Fruit fly (Drosophila melanogaster) whole organism, prepupa: ENCODE measurements around the gene Nedd8.

Experiments used
- Blimp-1 ChIP-seq: fragments of 200-800 bp; sonication (Bioruptor generic); optimal IDR thresholded peaks from 3 replicates; lab custom pipeline; 2017; ENCODE audit warnings: missing biosample characterization, missing genetic modification characterization, mild to moderate bottlenecking, moderate library complexity, missing genetic modification reagents
- CG10669 ChIP-seq: fragments of 200-800 bp; sonication (Bioruptor generic); optimal IDR thresholded peaks from 3 replicates; lab custom pipeline; 2018; ENCODE audit warnings: missing biosample characterization, mild to moderate bottlenecking, missing genetic modification characterization, moderate library complexity
- CG11294 ChIP-seq: fragments of 200-800 bp; sonication (Bioruptor generic); IDR thresholded peaks from 2 replicates; pipeline ENCODE4 v1.3.6; 2022; ENCODE audit warnings: missing biosample characterization, missing genetic modification characterization
- CG11762 ChIP-seq: fragments of 200-800 bp; sonication (Bioruptor generic); optimal IDR thresholded peaks from 3 replicates; lab custom pipeline; 2016; ENCODE audit warnings: missing biosample characterization, missing genetic modification characterization; ENCODE audit not compliant: insufficient read depth
- CG11902 ChIP-seq: fragments of 200-800 bp; sonication (Bioruptor generic); optimal IDR thresholded peaks from 3 replicates; lab custom pipeline; 2016; ENCODE audit warnings: missing biosample characterization, missing genetic modification characterization
- CG15336 ChIP-seq: fragments of 200-800 bp; sonication (Bioruptor generic); IDR thresholded peaks from 2 replicates; pipeline ENCODE4 v1.3.6; 2022; ENCODE audit warnings: missing biosample characterization, missing genetic modification characterization
- CG1621 ChIP-seq: fragments of 200-800 bp; sonication (Bioruptor generic); optimal IDR thresholded peaks from 3 replicates; lab custom pipeline; 2018; ENCODE audit warnings: missing biosample characterization, mild to moderate bottlenecking, missing genetic modification characterization
- CG16779 ChIP-seq: fragments of 200-800 bp; sonication (Bioruptor generic); optimal IDR thresholded peaks from 3 replicates; lab custom pipeline; 2017; ENCODE audit warnings: missing biosample characterization, mild to moderate bottlenecking, missing genetic modification characterization
- CG3032 ChIP-seq: fragments of 200-800 bp; optimal IDR thresholded peaks from 2 replicates; lab custom pipeline; 2019; ENCODE audit warnings: missing biosample characterization, mild to moderate bottlenecking, missing genetic modification characterization, moderate library complexity
- CG31627 ChIP-seq: fragments of 200-800 bp; sonication (Bioruptor generic); optimal IDR thresholded peaks from 3 replicates; lab custom pipeline; 2016; ENCODE audit warnings: missing biosample characterization, missing genetic modification characterization
- CG32006 ChIP-seq: fragments of 200-800 bp; sonication (Bioruptor generic); optimal IDR thresholded peaks from 3 replicates; lab custom pipeline; 2017; ENCODE audit warnings: missing biosample characterization, mild to moderate bottlenecking, missing genetic modification characterization
- CG3919 ChIP-seq: fragments of 200-800 bp; sonication (Bioruptor generic); optimal IDR thresholded peaks from 3 replicates; lab custom pipeline; 2016; ENCODE audit warnings: missing biosample characterization, missing genetic modification characterization
- CG6163 ChIP-seq: fragments of 200-800 bp; sonication (Bioruptor generic); IDR thresholded peaks from 3 replicates; pipeline ENCODE4 v1.3.6; 2022; ENCODE audit warnings: missing biosample characterization, missing genetic modification characterization
- CG6276 ChIP-seq: fragments of 200-800 bp; sonication (Bioruptor generic); optimal IDR thresholded peaks from 2 replicates; lab custom pipeline; 2017; ENCODE audit warnings: missing biosample characterization, mild to moderate bottlenecking, missing genetic modification characterization
- CG6792 ChIP-seq: fragments of 200-800 bp; sonication (Bioruptor generic); optimal IDR thresholded peaks from 3 replicates; lab custom pipeline; 2016; ENCODE audit warnings: missing biosample characterization, missing genetic modification characterization
- CG6808 ChIP-seq: fragments of 200-800 bp; sonication (Bioruptor generic); optimal IDR thresholded peaks from 3 replicates; lab custom pipeline; 2017; ENCODE audit warnings: missing biosample characterization, missing genetic modification characterization, mild to moderate bottlenecking, moderate library complexity, missing genetic modification reagents
- CG8119 ChIP-seq: fragments of 200-800 bp; sonication (Bioruptor generic); IDR thresholded peaks from 3 replicates; pipeline ENCODE4 v1.3.6; 2022; ENCODE audit warnings: missing biosample characterization, missing genetic modification characterization
- CG8319 ChIP-seq: fragments of 200-800 bp; sonication (Bioruptor generic); optimal IDR thresholded peaks from 3 replicates; lab custom pipeline; 2016; ENCODE audit warnings: missing biosample characterization, missing genetic modification characterization
- Eip75B ChIP-seq: fragments of 200-800 bp; sonication (Bioruptor generic); optimal IDR thresholded peaks from 3 replicates; lab custom pipeline; 2016; ENCODE audit warnings: missing biosample characterization, missing genetic modification characterization
- Eip78C ChIP-seq: fragments of 200-800 bp; sonication (Bioruptor generic); peaks from one replicate; lab custom pipeline; 2016; ENCODE audit warnings: missing biosample characterization, missing genetic modification characterization
- Eip93F ChIP-seq: fragments of 200-800 bp; sonication (Bioruptor generic); optimal IDR thresholded peaks from 2 replicates; lab custom pipeline; 2016; ENCODE audit warnings: missing biosample characterization, mild to moderate bottlenecking, missing genetic modification characterization
- Gug ChIP-seq: fragments of 200-800 bp; sonication (Bioruptor generic); IDR thresholded peaks from 2 replicates; pipeline ENCODE4 v1.3.6; 2022; ENCODE audit warnings: missing biosample characterization, missing genetic modification characterization
- Hr38 ChIP-seq: sonication (Bioruptor generic); optimal IDR thresholded peaks from 2 replicates; lab custom pipeline; 2016; ENCODE audit warnings: missing biosample characterization, missing genetic modification characterization
- Hr39 ChIP-seq: fragments of 200-800 bp; sonication (Bioruptor generic); optimal IDR thresholded peaks from 2 replicates; lab custom pipeline; 2016; ENCODE audit warnings: missing biosample characterization, missing genetic modification characterization
- Hr4 ChIP-seq: fragments of 200-800 bp; sonication (Bioruptor generic); optimal IDR thresholded peaks from 3 replicates; lab custom pipeline; 2016; ENCODE audit warnings: missing biosample characterization, missing genetic modification characterization
- Lpt ChIP-seq: fragments of 200-800 bp; sonication (Bioruptor generic); optimal IDR thresholded peaks from 3 replicates; lab custom pipeline; 2016; ENCODE audit warnings: missing biosample characterization, missing genetic modification characterization
- OdsH ChIP-seq: fragments of 200-800 bp; sonication (Bioruptor generic); optimal IDR thresholded peaks from 3 replicates; lab custom pipeline; 2016; ENCODE audit warnings: missing biosample characterization, missing genetic modification characterization
- Smox ChIP-seq: fragments of 200-800 bp; sonication (Bioruptor generic); optimal IDR thresholded peaks from 3 replicates; lab custom pipeline; 2016; ENCODE audit warnings: missing biosample characterization, missing genetic modification characterization
- Sox102F ChIP-seq: fragments of 200-800 bp; sonication (Bioruptor generic); optimal IDR thresholded peaks from 2 replicates; lab custom pipeline; 2016; ENCODE audit warnings: missing biosample characterization, mild to moderate bottlenecking, missing genetic modification characterization
- Sox15 ChIP-seq: fragments of 200-800 bp; sonication (Bioruptor generic); optimal IDR thresholded peaks from 3 replicates; lab custom pipeline; 2016; ENCODE audit warnings: missing biosample characterization, missing genetic modification characterization
- acj6 ChIP-seq: fragments of 200-800 bp; sonication (Bioruptor generic); optimal IDR thresholded peaks from 3 replicates; lab custom pipeline; 2016; ENCODE audit warnings: missing biosample characterization, missing genetic modification characterization
- cyc ChIP-seq: fragments of 200-800 bp; sonication (Bioruptor generic); optimal IDR thresholded peaks from 3 replicates; lab custom pipeline; 2016; ENCODE audit warnings: missing biosample characterization, missing genetic modification characterization
- dac ChIP-seq: fragments of 200-800 bp; sonication (Bioruptor generic); optimal IDR thresholded peaks from 2 replicates; lab custom pipeline; 2017; ENCODE audit warnings: missing biosample characterization, mild to moderate bottlenecking, missing genetic modification characterization
- eg ChIP-seq: fragments of 200-800 bp; sonication (Bioruptor generic); IDR thresholded peaks from 3 replicates; pipeline ENCODE4 v1.3.6; 2022; ENCODE audit warnings: missing biosample characterization, missing genetic modification characterization
- esn ChIP-seq: fragments of 200-800 bp; sonication (Bioruptor generic); optimal IDR thresholded peaks from 2 replicates; lab custom pipeline; 2016; ENCODE audit warnings: missing biosample characterization, mild to moderate bottlenecking, missing genetic modification characterization, moderate library complexity
- fd59A ChIP-seq: fragments of 200-800 bp; sonication (Bioruptor generic); optimal IDR thresholded peaks from 2 replicates; lab custom pipeline; 2017; ENCODE audit warnings: missing biosample characterization, mild to moderate bottlenecking, missing genetic modification characterization, missing genetic modification reagents
- fd85E ChIP-seq: fragments of 200-800 bp; sonication (Bioruptor generic); optimal IDR thresholded peaks from 3 replicates; lab custom pipeline; 2016; ENCODE audit warnings: missing biosample characterization, missing genetic modification characterization
- fkh ChIP-seq: fragments of 200-800 bp; sonication (Bioruptor generic); optimal IDR thresholded peaks from 3 replicates; lab custom pipeline; 2017; ENCODE audit warnings: missing biosample characterization, mild to moderate bottlenecking, missing genetic modification characterization, moderate library complexity
- lz ChIP-seq: fragments of 200-800 bp; sonication (Bioruptor generic); optimal IDR thresholded peaks from 3 replicates; lab custom pipeline; 2016; ENCODE audit warnings: missing biosample characterization, missing genetic modification characterization
- pdm3 ChIP-seq: fragments of 200-800 bp; sonication (Bioruptor generic); optimal IDR thresholded peaks from 3 replicates; lab custom pipeline; 2016; ENCODE audit warnings: missing biosample characterization, missing genetic modification characterization
- spab ChIP-seq: fragments of 200-800 bp; sonication (Bioruptor generic); optimal IDR thresholded peaks from 2 replicates; lab custom pipeline; 2017; ENCODE audit warnings: missing biosample characterization, mild to moderate bottlenecking, missing genetic modification characterization, missing genetic modification reagents
- ss ChIP-seq, 2 experiments: fragments of 200-800 bp; sonication (Bioruptor generic); optimal IDR thresholded peaks; 2 replicates in 1 of 2; 3 replicates in 1 of 2; lab custom pipeline; 2017 to 2018; ENCODE audit warnings: mild to moderate bottlenecking in 2 of 2, missing biosample characterization in 2 of 2, missing genetic modification characterization in 2 of 2, moderate library complexity in 1 of 2
- svp ChIP-seq: fragments of 200-800 bp; sonication (Bioruptor generic); peaks from one replicate; lab custom pipeline; 2016; ENCODE audit warnings: missing biosample characterization, missing genetic modification characterization
- vri ChIP-seq: fragments of 200-800 bp; sonication (Bioruptor generic); optimal IDR thresholded peaks from 3 replicates; lab custom pipeline; 2016; ENCODE audit warnings: missing biosample characterization, mild to moderate bottlenecking, missing genetic modification characterization

Gene Nedd8

DNA sequence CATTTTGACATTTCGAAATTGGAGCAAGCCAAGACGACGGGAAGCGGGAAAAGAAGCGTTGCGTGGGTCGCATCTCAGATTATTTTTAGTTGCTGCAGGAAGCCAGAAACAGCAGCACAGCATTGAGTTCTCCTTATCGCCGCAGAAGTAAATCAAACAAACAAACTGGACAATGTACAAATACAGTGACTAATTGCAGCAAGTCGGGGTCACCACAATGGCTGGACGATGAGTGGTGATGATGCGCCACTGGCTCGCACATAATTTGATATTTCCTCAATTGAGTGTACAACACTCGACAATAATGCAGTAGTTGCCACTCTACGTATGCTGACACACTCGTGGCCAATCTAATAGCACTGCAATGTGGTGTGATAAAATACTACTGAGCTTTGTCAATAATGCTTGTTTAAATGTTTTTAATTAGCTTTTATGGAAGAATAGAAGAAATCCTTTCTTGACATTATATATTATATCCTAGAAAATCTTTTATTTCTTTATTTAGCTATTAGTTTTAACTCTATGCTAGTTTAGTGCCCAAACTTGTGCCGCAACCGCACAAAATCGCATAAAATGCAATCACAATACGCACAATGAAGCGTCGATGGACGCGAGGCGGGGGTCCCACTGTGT, 30.4 kb upstream of the Nedd8 start (continued):
- TF ChIP-seq esn (GFP tag; lab: Kevin White, UChicago) (peak; percentile 51), Eip93F (no peak), CG6276 (GFP tag; lab: Kevin White, UChicago) (peak; percentile 86), CG8119 (peak; percentile 90), lz (GFP tag; lab: Kevin White, UChicago) (peak; percentile 21), CG11902 (GFP tag; lab: Kevin White, UChicago) (no peak), vri (no peak), eg (peak; percentile 87), CG11762 (GFP tag; lab: Kevin White, UChicago) (peak; percentile 26)

DNA sequence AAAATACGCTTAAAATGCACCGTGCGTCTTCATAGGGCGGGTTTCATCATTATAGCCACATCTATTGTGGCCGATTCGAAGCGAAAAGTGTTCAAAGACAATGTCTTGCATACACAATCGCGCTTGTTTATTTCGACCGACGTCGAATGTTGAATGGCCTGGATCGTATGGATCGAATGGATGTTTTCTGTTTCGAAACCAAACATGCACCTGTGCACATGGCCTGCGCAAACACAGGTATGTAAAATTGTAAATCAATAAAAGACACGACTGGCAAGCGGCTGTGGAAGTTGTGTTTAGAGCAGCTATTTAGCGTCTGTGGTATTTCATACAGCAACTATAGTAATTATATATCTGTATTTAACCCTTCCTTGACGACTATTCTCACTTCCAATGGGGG, 29.8 kb upstream of the Nedd8 start:
- TF ChIP-seq svp (GFP tag; lab: Kevin White, UChicago) (no peak), fkh (peak; percentile 1)
- TF ChIP-seq, all 60 proteins: peak for 1

DNA sequence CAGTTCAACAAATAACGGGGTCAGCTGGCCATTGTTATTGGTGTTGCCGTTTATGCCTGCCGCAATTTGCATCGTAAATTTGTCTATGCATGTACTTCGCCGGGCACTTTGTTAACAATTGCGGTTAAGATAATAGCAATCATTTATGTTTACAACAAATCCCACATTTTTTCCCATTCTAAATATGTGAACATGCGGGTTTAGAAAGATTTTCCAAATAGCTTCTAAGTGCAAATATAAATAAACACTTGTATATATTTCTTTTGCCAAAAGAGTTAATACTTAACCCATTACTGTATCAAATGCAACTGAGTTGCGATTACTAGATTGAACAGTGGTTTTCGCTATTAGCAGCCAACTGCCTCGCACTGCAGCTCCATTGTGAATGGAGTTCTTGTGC, 29.3 kb upstream of the Nedd8 start:
- TF ChIP-seq CG15336 (GFP tag; lab: Robert Waterston, UW) (peak; percentile 61), CG6276 (GFP tag; lab: Kevin White, UChicago) (peak; percentile 37), pdm3 (peak; percentile 11), Lpt (no peak), Eip78C (GFP tag; lab: Kevin White, UChicago) (peak; percentile 45), eg (peak; percentile 72), fd59A (no peak), CG32006 (GFP tag; lab: Kevin White, UChicago) (peak; percentile 42), CG11294 (GFP tag; lab: Robert Waterston, UW) (peak; percentile 34; the same call in 1 of the 2 replicates), Hr4 (peak; percentile 24), cyc (GFP tag; lab: Kevin White, UChicago) (no peak), CG8119 (peak; percentile 42; the same call in 2 of the 3 replicates)

DNA sequence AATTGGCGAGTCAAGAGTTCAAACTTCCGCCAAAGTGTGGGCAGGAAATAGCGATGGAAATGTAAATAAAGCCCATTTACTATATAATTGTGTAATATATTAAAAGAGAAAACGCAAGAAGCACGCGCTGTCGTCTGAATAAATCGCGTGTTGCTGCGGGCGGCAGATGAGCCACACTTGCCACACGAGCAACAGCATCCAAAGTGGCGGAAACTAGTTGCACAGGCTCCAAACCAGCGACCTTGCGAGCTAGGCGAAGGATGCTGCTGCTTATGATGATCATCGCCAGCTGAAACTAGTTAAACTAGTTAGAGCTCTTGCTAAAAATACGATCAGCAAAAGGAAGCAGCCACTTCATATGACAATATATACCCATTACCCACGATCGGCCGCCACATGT, 27.8 kb upstream of the Nedd8 start:
- TF ChIP-seq ss (GFP tag; optimal IDR thresholded peaks at IDR 0.05; lab: Kevin White, UChicago) (peak in 1 of 2 experiments; percentile 81), fkh (no peak), Hr39 (GFP tag; lab: Kevin White, UChicago) (no peak), vri (no peak), fd59A (no peak), Smox (no peak)

DNA sequence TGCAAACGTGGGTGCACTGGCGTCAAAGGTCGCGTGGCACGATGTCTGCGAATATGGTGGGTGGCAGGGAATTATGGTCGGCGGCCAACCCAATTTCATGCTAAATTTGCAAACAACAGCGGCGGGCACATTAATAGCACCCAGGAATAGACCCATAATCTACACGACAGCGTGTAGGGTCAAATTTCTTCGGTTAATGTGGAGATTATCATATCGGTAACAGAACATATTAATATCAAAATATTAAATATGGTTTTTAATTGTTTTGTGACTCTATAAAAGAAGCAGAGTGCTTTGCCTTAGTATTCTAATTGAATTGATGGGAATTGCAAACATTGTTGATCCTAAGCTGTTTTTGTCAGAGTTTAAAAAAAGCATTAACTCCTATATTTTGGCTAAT, 27.3 kb upstream of the Nedd8 start:
- TF ChIP-seq esn (GFP tag; lab: Kevin White, UChicago) = no peak
- TF ChIP-seq Sox102F (GFP tag; lab: Kevin White, UChicago) = no peak
- no peak for TF ChIP-seq CG8319 (GFP tag; lab: Kevin White, UChicago)
- TF ChIP-seq Lpt = no peak
- TF ChIP-seq CG16779 (tag; lab: Kevin White, UChicago) = no peak
- TF ChIP-seq Eip78C (GFP tag; lab: Kevin White, UChicago) = peak; percentile 71
- no peak for TF ChIP-seq CG6808 (GFP tag; lab: Kevin White, UChicago)
- no peak for TF ChIP-seq fkh
- TF ChIP-seq CG3032 (tag; lab: Kevin White, UChicago) = no peak
- TF ChIP-seq OdsH (GFP tag; lab: Kevin White, UChicago) = no peak
- TF ChIP-seq dac = no peak
- no peak for TF ChIP-seq fd59A
- TF ChIP-seq Eip75B = no peak
- TF ChIP-seq CG1621 = no peak
- TF ChIP-seq fd85E (GFP tag; lab: Kevin White, UChicago) = no peak
- TF ChIP-seq CG6792 = no peak
- TF ChIP-seq CG11902 (GFP tag; lab: Kevin White, UChicago) = no peak
- TF ChIP-seq CG6163 (GFP tag; lab: Robert Waterston, UW) = no peak
- no peak for TF ChIP-seq Eip93F
- TF ChIP-seq CG10669 (GFP tag; lab: Kevin White, UChicago) = no peak
- no peak for TF ChIP-seq Hr38 (GFP tag; lab: Kevin White, UChicago)
- no peak for TF ChIP-seq Blimp-1 (GFP tag; lab: Kevin White, UChicago)
- no peak for TF ChIP-seq Gug (GFP tag; lab: Robert Waterston, UW)
- no peak for TF ChIP-seq CG31627
- TF ChIP-seq Sox15 (GFP tag; lab: Kevin White, UChicago) = no peak
- TF ChIP-seq spab (GFP tag; lab: Kevin White, UChicago) = no peak
- TF ChIP-seq acj6 (GFP tag; lab: Kevin White, UChicago) = no peak
- no peak for TF ChIP-seq CG6276 (GFP tag; lab: Kevin White, UChicago)
- no peak for TF ChIP-seq cyc (GFP tag; lab: Kevin White, UChicago)
- TF ChIP-seq CG3919 = no peak
